Worm (Caenorhabditis elegans) whole organism, L4 larva: ENCODE results near the gene C08F1.6.

Source experiments
- F49E8.2 ChIP-seq: sonication (generic microtip); optimal IDR thresholded peaks from 2 replicates; lab custom pipeline; 2016; ENCODE audit warnings: missing compliant biosample characterization, mild to moderate bottlenecking, missing genetic modification characterization, borderline replicate concordance
- aha-1 ChIP-seq: fragments of 150-350 bp; peaks from one replicate; lab custom pipeline; 2014; ENCODE audit warnings: missing biosample characterization, missing genetic modification characterization
- aly-2 ChIP-seq: sonication (generic microtip); optimal IDR thresholded peaks from 2 replicates; lab custom pipeline; 2018; ENCODE audit warnings: missing biosample characterization, missing genetic modification characterization
- arid-1 ChIP-seq: fragments of 200-800 bp; sonication (Bioruptor generic); conservative IDR thresholded peaks from 2 replicates; pipeline ENCODE4 v1.3.6; 2022; ENCODE audit warnings: missing genetic modification reagents, missing genetic modification characterization, missing compliant biosample characterization
- ceh-28 ChIP-seq: fragments of 150-350 bp; optimal IDR thresholded peaks from 2 replicates; lab custom pipeline; 2014; ENCODE audit warnings: missing biosample characterization, missing genetic modification reagents, missing genetic modification characterization
- ceh-32 ChIP-seq: sonication (generic microtip); optimal IDR thresholded peaks from 2 replicates; lab custom pipeline; 2016; ENCODE audit warnings: mild to moderate bottlenecking, missing genetic modification characterization, missing compliant biosample characterization; ENCODE audit not compliant: poor library complexity
- ceh-44 ChIP-seq: fragments of 200-800 bp; sonication (Bioruptor generic); IDR thresholded peaks from 2 replicates; pipeline ENCODE4 v1.3.6; 2022; ENCODE audit warnings: missing genetic modification reagents, missing genetic modification characterization, missing compliant biosample characterization
- cey-2 ChIP-seq: sonication (generic microtip); optimal IDR thresholded peaks from 3 replicates; lab custom pipeline; 2017; ENCODE audit warnings: missing genetic modification characterization, mild to moderate bottlenecking, missing compliant biosample characterization, antibody characterized with exemption, borderline replicate concordance; ENCODE audit not compliant: insufficient read depth
- daf-16 ChIP-seq, 3 experiments: sonication (generic microtip); optimal IDR thresholded peaks; 2 replicates each; lab custom pipeline; 2016 to 2017; ENCODE audit warnings: missing genetic modification characterization in 3 of 3, missing genetic modification reagents in 3 of 3, mild to moderate bottlenecking in 2 of 3, missing compliant biosample characterization in 2 of 3, missing biosample characterization in 1 of 3, moderate library complexity in 1 of 3
- daf-8 ChIP-seq: fragments of 200-800 bp; sonication (Bioruptor generic); IDR thresholded peaks from 2 replicates; pipeline ENCODE4 v1.3.6; 2022; ENCODE audit warnings: missing genetic modification characterization, missing compliant biosample characterization
- jun-1 ChIP-seq: fragments of 150-350 bp; optimal IDR thresholded peaks from 2 replicates; lab custom pipeline; 2014; ENCODE audit warnings: missing biosample characterization, missing genetic modification reagents, missing genetic modification characterization
- lin-29 ChIP-seq: fragments of 200-800 bp; sonication (Bioruptor generic); IDR thresholded peaks from 2 replicates; pipeline ENCODE4 v1.3.6; 2022; ENCODE audit warnings: missing genetic modification reagents, missing genetic modification characterization, missing compliant biosample characterization
- lsy-2 ChIP-seq, 2 experiments: fragments of 150-350 bp in 1 of 2; sonication (generic microtip) in 1 of 2; optimal IDR thresholded peaks; 2 replicates each; lab custom pipeline; 2014 to 2017; ENCODE audit warnings: missing biosample characterization in 2 of 2, missing genetic modification characterization in 2 of 2
- mdl-1 ChIP-seq, 2 experiments: fragments of 150-350 bp in 1 of 2; sonication (generic microtip) in 1 of 2; optimal IDR thresholded peaks; 2 replicates each; lab custom pipeline; 2014 to 2017; ENCODE audit warnings: missing biosample characterization in 2 of 2, missing genetic modification characterization in 2 of 2
- mep-1 ChIP-seq: fragments of 150-350 bp; sonication (generic microtip); optimal IDR thresholded peaks from 3 replicates; lab custom pipeline; 2014; ENCODE audit warnings: missing biosample characterization, missing genetic modification characterization
- nhr-10 ChIP-seq: fragments of 150-350 bp; optimal IDR thresholded peaks from 2 replicates; lab custom pipeline; 2014; ENCODE audit warnings: missing biosample characterization, missing genetic modification characterization
- nhr-25 ChIP-seq: sonication (generic microtip); optimal IDR thresholded peaks from 2 replicates; lab custom pipeline; 2017; ENCODE audit warnings: missing genetic modification characterization, mild to moderate bottlenecking, missing compliant biosample characterization, antibody characterized with exemption, moderate library complexity, borderline replicate concordance; ENCODE audit not compliant: insufficient read depth
- nhr-48 ChIP-seq: sonication (generic microtip); optimal IDR thresholded peaks from 2 replicates; lab custom pipeline; 2016; ENCODE audit warnings: mild to moderate bottlenecking, missing genetic modification characterization, missing compliant biosample characterization
- nhr-6 ChIP-seq: fragments of 150-350 bp; optimal IDR thresholded peaks from 2 replicates; lab custom pipeline; 2014; ENCODE audit warnings: missing biosample characterization, missing genetic modification characterization
- skn-1 ChIP-seq: fragments of 150-350 bp; optimal IDR thresholded peaks from 2 replicates; lab custom pipeline; 2014; ENCODE audit warnings: missing biosample characterization, missing genetic modification characterization
- spr-1 ChIP-seq: sonication (generic microtip); optimal IDR thresholded peaks from 2 replicates; lab custom pipeline; 2016; ENCODE audit warnings: mild to moderate bottlenecking, missing genetic modification characterization, missing compliant biosample characterization
- spr-3 ChIP-seq: fragments of 200-800 bp; sonication (Bioruptor generic); optimal IDR thresholded peaks from 2 replicates; lab custom pipeline; 2018; ENCODE audit warnings: mild to moderate bottlenecking, missing genetic modification characterization, missing compliant biosample characterization
- unc-39 ChIP-seq: sonication (generic microtip); optimal IDR thresholded peaks from 2 replicates; lab custom pipeline; 2017; ENCODE audit warnings: missing biosample characterization, missing genetic modification characterization
- zag-1 ChIP-seq: fragments of 150-350 bp; optimal IDR thresholded peaks from 2 replicates; lab custom pipeline; 2014; ENCODE audit warnings: missing biosample characterization, missing genetic modification characterization
- zfp-3 ChIP-seq: fragments of 200-800 bp; sonication (Bioruptor generic); conservative IDR thresholded peaks from 2 replicates; pipeline ENCODE4 v1.3.6; 2022; ENCODE audit warnings: missing genetic modification reagents, missing genetic modification characterization, missing compliant biosample characterization

Gene C08F1.6

ce11 chrII:1742535-1742934 lies 45.5 kb downstream of the C08F1.6 start, which contains the start of gene F36H5.12:
Gene F36H5.12 (plus strand): TSS chrII:1742835.
- TF ChIP-seq unc-39: no peak
- TF ChIP-seq mdl-1 (tag; optimal IDR thresholded peaks at IDR 0.05; lab: Kevin White, UChicago): no peak
- no peak for TF ChIP-seq daf-8 (GFP tag; lab: Robert Waterston, UW)
- no peak for TF ChIP-seq nhr-25 (tag; lab: Kevin White, UChicago)
- no peak for TF ChIP-seq lin-29 (GFP tag; lab: Robert Waterston, UW)
- no peak for TF ChIP-seq ceh-28 (tag; lab: Kevin White, UChicago)
- TF ChIP-seq lsy-2 (tag; optimal IDR thresholded peaks at IDR 0.05; lab: Kevin White, UChicago): no peak
- TF ChIP-seq F49E8.2 (tag; lab: Kevin White, UChicago): no peak
- TF ChIP-seq aly-2 (tag; lab: Kevin White, UChicago): no peak
- TF ChIP-seq arid-1 (GFP tag; lab: Robert Waterston, UW): no peak
- TF ChIP-seq mep-1: no peak

- TF ChIP-seq daf-8 (GFP tag; lab: Robert Waterston, UW): no peak
- no peak for TF ChIP-seq zag-1
- TF ChIP-seq nhr-48 (tag; lab: Kevin White, UChicago): no peak
- no peak for TF ChIP-seq cey-2
- no peak for TF ChIP-seq spr-3 (GFP tag; lab: Kevin White, UChicago)
- no peak for TF ChIP-seq mdl-1 (tag; optimal IDR thresholded peaks at IDR 0.05; lab: Kevin White, UChicago)
- TF ChIP-seq ceh-44: no peak
- TF ChIP-seq zfp-3 (GFP tag; lab: Robert Waterston, UW): no peak
- no peak for TF ChIP-seq daf-16 (GFP tag; optimal IDR thresholded peaks at IDR 0.05; lab: Kevin White, UChicago)
- TF ChIP-seq daf-16 (tag; optimal IDR thresholded peaks at IDR 0.05; lab: Kevin White, UChicago): no peak
- TF ChIP-seq ceh-32 (tag; lab: Kevin White, UChicago): no peak
- TF ChIP-seq jun-1: no peak
- TF ChIP-seq lsy-2 (tag; optimal IDR thresholded peaks at IDR 0.05; lab: Kevin White, UChicago): no peak
- TF ChIP-seq skn-1: no peak
- TF ChIP-seq, all 104 proteins: peak for 0
Observed at ce11 chrII:1741248-1741647, 46.7 kb downstream of the C08F1.6 start, which contains the start of gene K07G6.1. Gene K07G6.1 (plus strand): TSS chrII:1741548.

ce11 chrII:1738844-1739243 lies 49.1 kb downstream of the C08F1.6 start, which contains the start of the genes irld-9 and irld-33:
Gene irld-9 (minus strand): TSS chrII:1738944.
Gene irld-33 (plus strand): TSS chrII:1739052.
- TF ChIP-seq aha-1 (peak; percentile 68), lin-29 (GFP tag; lab: Robert Waterston, UW) (no peak), nhr-6 (tag; lab: Kevin White, UChicago) (no peak), spr-1 (no peak), nhr-10 (tag; lab: Kevin White, UChicago) (no peak)
